Worm (Caenorhabditis elegans) whole organism, L2 larva: Measurements from ENCODE around the gene gpx-2.

Experiments used
- elt-1 ChIP-seq: fragments of 150-350 bp; optimal IDR thresholded peaks from 2 replicates; lab custom pipeline; 2014; ENCODE audit warnings: missing biosample characterization, missing genetic modification characterization
- lin-13 ChIP-seq: fragments of 150-350 bp; optimal IDR thresholded peaks from 2 replicates; lab custom pipeline; 2014; ENCODE audit warnings: missing biosample characterization, missing genetic modification reagents, missing genetic modification characterization
- nhr-12 ChIP-seq: fragments of 150-350 bp; optimal IDR thresholded peaks from 2 replicates; lab custom pipeline; 2014; ENCODE audit warnings: missing biosample characterization, missing genetic modification characterization
- nhr-237 ChIP-seq: fragments of 150-350 bp; optimal IDR thresholded peaks from 2 replicates; lab custom pipeline; 2014; ENCODE audit warnings: missing biosample characterization, missing genetic modification characterization
- skn-1 ChIP-seq: sonication (generic microtip); optimal IDR thresholded peaks from 2 replicates; lab custom pipeline; 2017; ENCODE audit warnings: missing biosample characterization, missing genetic modification characterization
- snpc-4 ChIP-seq: fragments of 150-350 bp; optimal IDR thresholded peaks from 2 replicates; lab custom pipeline; 2014; ENCODE audit warnings: missing biosample characterization, missing genetic modification characterization

ce11 chrII:14866156-14866555, 410 bp upstream of the gpx-2 start:
- TF ChIP-seq elt-1 (tag; lab: Kevin White, UChicago) (no peak), nhr-237 (tag; lab: Kevin White, UChicago) (no peak), nhr-12 (tag; lab: Kevin White, UChicago) (no peak), skn-1 (tag; lab: Kevin White, UChicago) (no peak), snpc-4 (no peak), lin-13 (no peak)
